Fruit fly (Drosophila melanogaster): ENCODE measurements around the gene CG13083.

Gene CG13083

dm6 chr2L:19457890-19458580, 29.3 kb upstream of the CG13083 start (continued):
- peak; percentile 18 for TF ChIP-seq CG1832 (GFP tag; optimal IDR thresholded peaks at IDR 0.05)

- TF ChIP-seq CG2129 (GFP tag; IDR thresholded peaks at IDR 0.05; ENCODE audit: partially characterized antibody) = no peak
- no peak for TF ChIP-seq CG11085 (GFP tag; IDR thresholded peaks at IDR 0.05)
- no peak for TF ChIP-seq CG18764 (GFP tag; optimal IDR thresholded peaks at IDR 0.05)
- TF ChIP-seq zen (tag; optimal IDR thresholded peaks at IDR 0.05) = peak; percentile 34
- TF ChIP-seq CG4404 (GFP tag; IDR thresholded peaks at IDR 0.05) = no peak
- TF ChIP-seq Dip3 (GFP tag; optimal IDR thresholded peaks at IDR 0.05) = no peak
- no peak for TF ChIP-seq shn (GFP tag; optimal IDR thresholded peaks at IDR 0.05)
- no peak for TF ChIP-seq CG10979 (tag; optimal IDR thresholded peaks at IDR 0.05)
- TF ChIP-seq pros (GFP tag; optimal IDR thresholded peaks at IDR 0.05) = peak; percentile 84
- TF ChIP-seq Stat92E (GFP tag; optimal IDR thresholded peaks at IDR 0.05) = no peak
- no peak for TF ChIP-seq bigmax (GFP tag; optimal IDR thresholded peaks at IDR 0.05)
- no peak for TF ChIP-seq CG4730 (GFP tag; IDR thresholded peaks at IDR 0.05)
- no peak for TF ChIP-seq Fer2 (tag; optimal IDR thresholded peaks at IDR 0.05)
- TF ChIP-seq CG13287 (GFP tag; IDR thresholded peaks at IDR 0.05; ENCODE audit: partially characterized antibody) = no peak
- TF ChIP-seq Side (GFP tag; optimal IDR thresholded peaks at IDR 0.05) = no peak
- no peak for TF ChIP-seq luna (GFP tag; optimal IDR thresholded peaks at IDR 0.05)
- TF ChIP-seq CG4617 (GFP tag; optimal IDR thresholded peaks at IDR 0.05; ENCODE audit: borderline replicate concordance) = no peak
- TF ChIP-seq hth (optimal IDR thresholded peaks at IDR 0.05) = peak; percentile 1
- no peak for TF ChIP-seq CG30403 (GFP tag; optimal IDR thresholded peaks at IDR 0.05)
- TF ChIP-seq Kr (GFP tag; optimal IDR thresholded peaks at IDR 0.05) = peak; percentile 52
- TF ChIP-seq nerfin-1 (tag; optimal IDR thresholded peaks at IDR 0.05) = peak; percentile 14
- TF ChIP-seq fd96Cb (tag; optimal IDR thresholded peaks at IDR 0.05) = no peak
- TF ChIP-seq tll (GFP tag; optimal IDR thresholded peaks at IDR 0.05) = peak in 1 of 2 experiments; percentile 40
- TF ChIP-seq CG1529 (GFP tag; optimal IDR thresholded peaks at IDR 0.05) = no peak
- TF ChIP-seq CG8388 (GFP tag; optimal IDR thresholded peaks at IDR 0.05) = no peak
- no peak for TF ChIP-seq CG7928 (GFP tag; optimal IDR thresholded peaks at IDR 0.05)
- TF ChIP-seq CG13624 (GFP tag; optimal IDR thresholded peaks at IDR 0.05) = no peak
- TF ChIP-seq Nf-YB (GFP tag; optimal IDR thresholded peaks at IDR 0.05) = peak; percentile 5
- no peak for TF ChIP-seq Asciz (GFP tag; optimal IDR thresholded peaks at IDR 0.05)
- no peak for TF ChIP-seq Oaz (GFP tag; IDR thresholded peaks at IDR 0.05)
- no peak for TF ChIP-seq BtbVII (GFP tag; optimal IDR thresholded peaks at IDR 0.05)
- no peak for TF ChIP-seq CG14860 (GFP tag; IDR thresholded peaks at IDR 0.05; ENCODE audit: partially characterized antibody)
- no peak for TF ChIP-seq CG11560 (tag; IDR thresholded peaks at IDR 0.05)
- TF ChIP-seq Ets65A (GFP tag) = peak; percentile 2
These were observed 27.9 kb upstream of the CG13083 start for dm6 chr2L:19459404-19459803.

- TF ChIP-seq Doc2 (GFP tag; IDR thresholded peaks at IDR 0.05) = no peak
- TF ChIP-seq Hr3 (GFP tag; optimal IDR thresholded peaks at IDR 0.05) = no peak
- peak in 1 of 2 experiments; percentile 7 for TF ChIP-seq Trl (optimal IDR thresholded peaks at IDR 0.05)
- no peak for TF ChIP-seq Trl (GFP tag; optimal IDR thresholded peaks at IDR 0.05)
- TF ChIP-seq nerfin-1 (tag; optimal IDR thresholded peaks at IDR 0.05) = peak; percentile 28
- TF ChIP-seq CG6272 (GFP tag; IDR thresholded peaks at IDR 0.05) = no peak
- TF ChIP-seq CG15696 (tag; optimal IDR thresholded peaks at IDR 0.05) = no peak
- no peak for TF ChIP-seq ind (GFP tag; optimal IDR thresholded peaks at IDR 0.05)
- TF ChIP-seq abd-A (tag; optimal IDR thresholded peaks at IDR 0.05) = peak; percentile 73
- no peak for TF ChIP-seq her (GFP tag; optimal IDR thresholded peaks at IDR 0.05)
- TF ChIP-seq slou (GFP tag; optimal IDR thresholded peaks at IDR 0.05) = no peak
- no peak for TF ChIP-seq bcd (GFP tag; optimal IDR thresholded peaks at IDR 0.05)
- TF ChIP-seq pros (GFP tag; optimal IDR thresholded peaks at IDR 0.05) = no peak
- TF ChIP-seq CG9932 (GFP tag; IDR thresholded peaks at IDR 0.05) = 0 out of 2 replicates have a peak, but pooled peaks have one; percentile 31
- TF ChIP-seq sim (GFP tag; IDR thresholded peaks at IDR 0.05) = no peak
- peak; percentile 84 for TF ChIP-seq Nf-YB (GFP tag; optimal IDR thresholded peaks at IDR 0.05)
- TF ChIP-seq CG8478 (optimal IDR thresholded peaks at IDR 0.05) = peak; percentile 45
- TF ChIP-seq vfl (GFP tag; optimal IDR thresholded peaks at IDR 0.05) = no peak
These were observed 24.4 kb upstream of the CG13083 start for dm6 chr2L:19462898-19463297.

Data from whole organism, embryonic.